Worm (Caenorhabditis elegans) whole organism, L4 larva: Measurements from ENCODE around the gene set-6.
A peak's percentile ranks its signal among the peaks of the same experiment; 100 is the strongest.

ENCODE experiments used
- F10B5.3 ChIP-seq: sonication (generic microtip); optimal IDR thresholded peaks from 2 replicates; lab custom pipeline; 2016; ENCODE audit warnings: mild to moderate bottlenecking, missing genetic modification characterization, missing compliant biosample characterization
- F44E2.7 ChIP-seq: fragments of 200-800 bp; sonication (Bioruptor generic); IDR thresholded peaks from 2 replicates; pipeline ENCODE4 v2.1.2; 2022; ENCODE audit warnings: missing genetic modification characterization, missing compliant biosample characterization
- T20F7.1 ChIP-seq: fragments of 200-800 bp; sonication (Bioruptor generic); optimal IDR thresholded peaks from 2 replicates; lab custom pipeline; 2018; ENCODE audit warnings: mild to moderate bottlenecking, missing genetic modification characterization, missing compliant biosample characterization
- Y105C5A.15 ChIP-seq: fragments of 200-800 bp; sonication (Bioruptor generic); IDR thresholded peaks from 2 replicates; pipeline ENCODE4 v1.3.6; 2022; ENCODE audit warnings: missing genetic modification characterization, missing compliant biosample characterization
- ZK546.5 ChIP-seq, 2 experiments: sonication (generic microtip); optimal IDR thresholded peaks; 2 replicates each; lab custom pipeline; 2017; ENCODE audit warnings: missing biosample characterization in 2 of 2, missing genetic modification characterization in 2 of 2
- arid-1 ChIP-seq: fragments of 200-800 bp; sonication (Bioruptor generic); conservative IDR thresholded peaks from 2 replicates; pipeline ENCODE4 v1.3.6; 2022; ENCODE audit warnings: missing genetic modification reagents, missing genetic modification characterization, missing compliant biosample characterization
- attf-4 ChIP-seq: sonication (generic microtip); optimal IDR thresholded peaks from 3 replicates; lab custom pipeline; 2017; ENCODE audit warnings: missing biosample characterization, missing genetic modification characterization
- ceh-20 ChIP-seq: fragments of 200-800 bp; sonication (Bioruptor generic); IDR thresholded peaks from 2 replicates; pipeline ENCODE4 v1.3.6; 2022; ENCODE audit warnings: missing genetic modification reagents, missing genetic modification characterization, missing compliant biosample characterization
- ceh-32 ChIP-seq: sonication (generic microtip); optimal IDR thresholded peaks from 2 replicates; lab custom pipeline; 2016; ENCODE audit warnings: mild to moderate bottlenecking, missing genetic modification characterization, missing compliant biosample characterization; ENCODE audit not compliant: poor library complexity
- ceh-44 ChIP-seq: fragments of 200-800 bp; sonication (Bioruptor generic); IDR thresholded peaks from 2 replicates; pipeline ENCODE4 v1.3.6; 2022; ENCODE audit warnings: missing genetic modification reagents, missing genetic modification characterization, missing compliant biosample characterization
- ceh-62 ChIP-seq: sonication (generic microtip); optimal IDR thresholded peaks from 2 replicates; lab custom pipeline; 2017; ENCODE audit warnings: missing biosample characterization, missing genetic modification characterization
- ceh-82 ChIP-seq: sonication (generic microtip); optimal IDR thresholded peaks from 2 replicates; lab custom pipeline; 2017; ENCODE audit warnings: missing biosample characterization, missing genetic modification characterization
- ces-1 ChIP-seq: fragments of 150-350 bp; sonication (generic microtip); optimal IDR thresholded peaks from 4 replicates; lab custom pipeline; 2014; ENCODE audit warnings: missing biosample characterization, missing genetic modification reagents, missing genetic modification characterization
- cey-2 ChIP-seq: sonication (generic microtip); optimal IDR thresholded peaks from 3 replicates; lab custom pipeline; 2017; ENCODE audit warnings: missing genetic modification characterization, mild to moderate bottlenecking, missing compliant biosample characterization, antibody characterized with exemption, borderline replicate concordance; ENCODE audit not compliant: insufficient read depth
- ctbp-1 ChIP-seq: fragments of 200-800 bp; sonication (Bioruptor generic); IDR thresholded peaks from 2 replicates; pipeline ENCODE4 v1.3.6; 2022; ENCODE audit warnings: missing genetic modification reagents, missing genetic modification characterization, missing compliant biosample characterization
- daf-12 ChIP-seq: fragments of 150-350 bp; optimal IDR thresholded peaks from 2 replicates; lab custom pipeline; 2014; ENCODE audit warnings: missing biosample characterization, missing genetic modification reagents, missing genetic modification characterization
- daf-19 ChIP-seq: fragments of 200-800 bp; sonication (Bioruptor generic); conservative IDR thresholded peaks from 2 replicates; pipeline ENCODE4 v1.3.6; 2022; ENCODE audit warnings: missing genetic modification characterization, missing compliant biosample characterization
- daf-8 ChIP-seq: fragments of 200-800 bp; sonication (Bioruptor generic); IDR thresholded peaks from 2 replicates; pipeline ENCODE4 v1.3.6; 2022; ENCODE audit warnings: missing genetic modification characterization, missing compliant biosample characterization
- dpl-1 ChIP-seq: fragments of 150-350 bp; optimal IDR thresholded peaks from 2 replicates; lab custom pipeline; 2014; ENCODE audit warnings: missing biosample characterization, missing genetic modification reagents, missing genetic modification characterization
- dve-1 ChIP-seq: sonication (generic microtip); optimal IDR thresholded peaks from 2 replicates; lab custom pipeline; 2017; ENCODE audit warnings: antibody characterized with exemption, mild to moderate bottlenecking, missing genetic modification characterization, missing compliant biosample characterization; ENCODE audit not compliant: insufficient read depth
- egl-27 ChIP-seq: sonication (generic microtip); optimal IDR thresholded peaks from 3 replicates; lab custom pipeline; 2017; ENCODE audit warnings: missing biosample characterization, missing genetic modification reagents, missing genetic modification characterization
- hif-1 ChIP-seq, 2 experiments: sonication (generic microtip); optimal IDR thresholded peaks; 2 replicates each; lab custom pipeline; 2016 to 2017; ENCODE audit warnings: missing compliant biosample characterization in 2 of 2, missing genetic modification characterization in 2 of 2, missing genetic modification reagents in 2 of 2, missing genotype in 2 of 2, mild to moderate bottlenecking in 1 of 2
- hlh-11 ChIP-seq: fragments of 200-800 bp; sonication (Bioruptor generic); optimal IDR thresholded peaks from 2 replicates; lab custom pipeline; 2018; ENCODE audit warnings: mild to moderate bottlenecking, missing genetic modification characterization, missing compliant biosample characterization
- hlh-30 ChIP-seq: sonication (generic microtip); optimal IDR thresholded peaks from 2 replicates; lab custom pipeline; 2017; ENCODE audit warnings: antibody characterized with exemption, mild to moderate bottlenecking, missing genetic modification characterization, missing compliant biosample characterization; ENCODE audit not compliant: insufficient read depth
- hmg-1.1 ChIP-seq: fragments of 200-800 bp; sonication (Bioruptor generic); IDR thresholded peaks from 2 replicates; pipeline ENCODE4 v1.3.6; 2022; ENCODE audit warnings: missing genetic modification reagents, missing genetic modification characterization, missing compliant biosample characterization
- lin-1 ChIP-seq: fragments of 200-800 bp; sonication (Bioruptor generic); IDR thresholded peaks from 2 replicates; pipeline ENCODE4 v1.3.6; 2022; ENCODE audit warnings: missing genetic modification reagents, missing genetic modification characterization, missing compliant biosample characterization
- lin-13 ChIP-seq: fragments of 150-350 bp; optimal IDR thresholded peaks from 2 replicates; lab custom pipeline; 2014; ENCODE audit warnings: missing biosample characterization, missing genetic modification reagents, missing genetic modification characterization
- lir-3 ChIP-seq: sonication (generic microtip); optimal IDR thresholded peaks from 2 replicates; lab custom pipeline; 2016; ENCODE audit warnings: mild to moderate bottlenecking, missing genetic modification characterization, missing compliant biosample characterization
- lsy-2 ChIP-seq, 2 experiments: fragments of 150-350 bp in 1 of 2; sonication (generic microtip) in 1 of 2; optimal IDR thresholded peaks; 2 replicates each; lab custom pipeline; 2014 to 2017; ENCODE audit warnings: missing biosample characterization in 2 of 2, missing genetic modification characterization in 2 of 2
- madf-5 ChIP-seq, 2 experiments: fragments of 200-800 bp; sonication (Bioruptor generic); IDR thresholded peaks; 2 replicates each; pipeline ENCODE4 v1.3.6; 2022; ENCODE audit warnings: missing compliant biosample characterization in 2 of 2, missing genetic modification characterization in 2 of 2
- mxl-3 ChIP-seq: fragments of 200-800 bp; sonication (Bioruptor generic); optimal IDR thresholded peaks from 2 replicates; lab custom pipeline; 2018; ENCODE audit warnings: mild to moderate bottlenecking, missing genetic modification characterization, missing compliant biosample characterization
- nhr-10 ChIP-seq: fragments of 150-350 bp; optimal IDR thresholded peaks from 2 replicates; lab custom pipeline; 2014; ENCODE audit warnings: missing biosample characterization, missing genetic modification characterization
- nhr-11 ChIP-seq: fragments of 150-350 bp; optimal IDR thresholded peaks from 2 replicates; lab custom pipeline; 2014; ENCODE audit warnings: missing biosample characterization, missing genetic modification characterization
- nhr-237 ChIP-seq: sonication (generic microtip); optimal IDR thresholded peaks from 2 replicates; lab custom pipeline; 2017; ENCODE audit warnings: missing biosample characterization, missing genetic modification characterization
- nhr-25 ChIP-seq: sonication (generic microtip); optimal IDR thresholded peaks from 2 replicates; lab custom pipeline; 2017; ENCODE audit warnings: missing genetic modification characterization, mild to moderate bottlenecking, missing compliant biosample characterization, antibody characterized with exemption, moderate library complexity, borderline replicate concordance; ENCODE audit not compliant: insufficient read depth
- nhr-41 ChIP-seq: fragments of 200-800 bp; sonication (Bioruptor generic); IDR thresholded peaks from 2 replicates; pipeline ENCODE4 v1.3.6; 2022; ENCODE audit warnings: missing genetic modification reagents, missing genetic modification characterization, missing compliant biosample characterization
- nhr-6 ChIP-seq: fragments of 150-350 bp; optimal IDR thresholded peaks from 2 replicates; lab custom pipeline; 2014; ENCODE audit warnings: missing biosample characterization, missing genetic modification characterization
- nhr-77 ChIP-seq: fragments of 150-350 bp; optimal IDR thresholded peaks from 2 replicates; lab custom pipeline; 2014; ENCODE audit warnings: missing biosample characterization, missing genetic modification characterization
- pqm-1 ChIP-seq: sonication (generic microtip); optimal IDR thresholded peaks from 2 replicates; lab custom pipeline; 2017; ENCODE audit warnings: missing biosample characterization, missing genetic modification characterization
- rbr-2 ChIP-seq: sonication (generic microtip); optimal IDR thresholded peaks from 2 replicates; lab custom pipeline; 2016; ENCODE audit warnings: missing genotype, missing genetic modification characterization, missing compliant biosample characterization
- set-16 ChIP-seq: fragments of 200-800 bp; sonication (Bioruptor generic); IDR thresholded peaks from 2 replicates; pipeline ENCODE4 v1.3.6; 2022; ENCODE audit warnings: missing genetic modification reagents, missing genetic modification characterization, missing compliant biosample characterization
- snpc-4 ChIP-seq: fragments of 150-350 bp; optimal IDR thresholded peaks from 2 replicates; lab custom pipeline; 2014; ENCODE audit warnings: missing biosample characterization, missing genetic modification characterization
- spr-1 ChIP-seq: sonication (generic microtip); optimal IDR thresholded peaks from 2 replicates; lab custom pipeline; 2016; ENCODE audit warnings: mild to moderate bottlenecking, missing genetic modification characterization, missing compliant biosample characterization
- spr-3 ChIP-seq: fragments of 200-800 bp; sonication (Bioruptor generic); optimal IDR thresholded peaks from 2 replicates; lab custom pipeline; 2018; ENCODE audit warnings: mild to moderate bottlenecking, missing genetic modification characterization, missing compliant biosample characterization
- unc-130 ChIP-seq: sonication (generic microtip); optimal IDR thresholded peaks from 2 replicates; lab custom pipeline; 2016; ENCODE audit warnings: missing genetic modification reagents, missing genetic modification characterization, missing compliant biosample characterization
- unc-39 ChIP-seq: sonication (generic microtip); optimal IDR thresholded peaks from 2 replicates; lab custom pipeline; 2017; ENCODE audit warnings: missing biosample characterization, missing genetic modification characterization
- unc-62 ChIP-seq, 3 experiments: fragments of 150-350 bp in 1 of 3; sonication (generic microtip); optimal IDR thresholded peaks in 2 of 3; peaks in 1 of 3; 1 replicate in 1 of 3; 2 replicates in 2 of 3; lab custom pipeline; 2014 to 2017; ENCODE audit warnings: missing biosample characterization in 3 of 3, missing genetic modification characterization in 3 of 3, missing genetic modification reagents in 3 of 3, missing genotype in 1 of 3
- zfp-2 ChIP-seq: sonication (generic microtip); optimal IDR thresholded peaks from 2 replicates; lab custom pipeline; 2016; ENCODE audit warnings: mild to moderate bottlenecking, missing genetic modification characterization, missing compliant biosample characterization
- zip-11 ChIP-seq: fragments of 200-800 bp; sonication (Bioruptor generic); IDR thresholded peaks from 2 replicates; pipeline ENCODE4 v1.3.6; 2022; ENCODE audit warnings: missing genetic modification characterization, missing compliant biosample characterization

The set-6 gene

DNA sequence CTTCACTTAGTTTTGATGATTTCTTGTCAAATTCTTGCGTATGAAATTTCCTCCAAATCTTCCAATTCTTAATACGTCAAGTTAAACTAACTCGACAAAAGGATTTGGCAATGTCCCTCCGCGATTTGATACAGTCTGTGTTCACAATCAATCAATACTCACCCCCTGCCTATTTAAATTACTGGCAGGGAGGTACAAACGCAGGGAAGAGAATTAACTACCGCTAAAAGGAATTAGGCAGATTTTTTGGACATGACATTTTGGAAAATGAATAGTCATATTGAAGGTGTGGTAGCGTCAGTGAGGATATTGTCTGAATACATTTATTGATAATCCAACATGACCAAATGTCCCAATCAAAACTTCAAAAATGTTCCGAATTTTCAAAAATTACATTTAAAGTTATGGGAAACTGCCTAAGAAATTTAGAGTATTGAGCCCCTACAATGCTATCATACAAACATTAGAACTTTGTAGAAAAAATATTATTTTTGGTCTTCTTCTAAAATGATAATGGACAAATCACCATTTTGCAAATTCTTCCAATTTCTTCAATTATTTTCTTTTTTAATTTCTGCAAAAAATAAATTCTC is 37.0 kb downstream of the set-6 start (continued):
- TF ChIP-seq daf-12 (tag; lab: Kevin White, UChicago) (no peak), zip-11 (no peak), ces-1 (GFP tag; lab: Kevin White, UChicago) (peak; percentile 95), arid-1 (GFP tag; lab: Robert Waterston, UW) (peak; percentile 66), hmg-1.1 (peak; percentile 99), ceh-62 (tag; lab: Kevin White, UChicago) (no peak), lin-13 (GFP tag; lab: Kevin White, UChicago) (peak; percentile 98), ctbp-1 (GFP tag; lab: Robert Waterston, UW) (peak; percentile 98), ceh-20 (peak; percentile 95), egl-27 (tag; lab: Kevin White, UChicago) (peak; percentile 52), nhr-237 (peak; percentile 90), dve-1 (tag; lab: Kevin White, UChicago) (peak; percentile 100), F44E2.7 (GFP tag; lab: Robert Waterston, UW) (0 out of 2 replicates have a peak, but pooled peaks have one; percentile 23), ceh-82 (tag; lab: Kevin White, UChicago) (peak; percentile 66), dpl-1 (GFP tag; lab: Kevin White, UChicago) (peak; percentile 76), F10B5.3 (tag; lab: Kevin White, UChicago) (peak; percentile 96), unc-130 (GFP tag; lab: Kevin White, UChicago) (peak; percentile 42), pqm-1 (tag; lab: Kevin White, UChicago) (peak; percentile 68), daf-8 (no peak), zfp-2 (peak; percentile 88), ZK546.5 (tag; optimal IDR thresholded peaks at IDR 0.05; lab: Kevin White, UChicago) (peak; percentile 31 to 75), rbr-2 (tag; lab: Kevin White, UChicago) (peak; percentile 99), Y105C5A.15 (peak; percentile 75), hlh-11 (tag; lab: Kevin White, UChicago) (peak; percentile 97), cey-2 (tag; lab: Kevin White, UChicago) (peak; percentile 55), spr-1 (peak; percentile 97), lin-1 (peak; percentile 95), nhr-10 (tag; lab: Kevin White, UChicago) (peak; percentile 99), ceh-32 (tag; lab: Kevin White, UChicago) (peak; percentile 88), hlh-30 (peak; percentile 94), snpc-4 (tag; lab: Kevin White, UChicago) (peak; percentile 53), hif-1 (tag; optimal IDR thresholded peaks at IDR 0.05; lab: Kevin White, UChicago) (peak; percentile 82 to 92), unc-39 (peak; percentile 92), lsy-2 (tag; optimal IDR thresholded peaks at IDR 0.05; lab: Kevin White, UChicago) (peak; percentile 96 to 97), nhr-77 (tag; lab: Kevin White, UChicago) (peak; percentile 100), set-16 (GFP tag; lab: Robert Waterston, UW) (no peak), lir-3 (tag; lab: Kevin White, UChicago) (peak; percentile 90), madf-5 (GFP tag; IDR thresholded peaks at IDR 0.05; lab: Robert Waterston, UW) (peak; percentile 53 to 92; a peak in 3 of 4 replicates), nhr-6 (tag; lab: Kevin White, UChicago) (peak; percentile 98), nhr-41 (GFP tag; lab: Robert Waterston, UW) (peak; percentile 68), nhr-11 (tag; lab: Kevin White, UChicago) (peak; percentile 99), mxl-3 (GFP tag; lab: Kevin White, UChicago) (peak; percentile 92), daf-19 (peak; percentile 96), spr-3 (peak; percentile 98), nhr-25 (peak; percentile 97), unc-62 (GFP tag; optimal IDR thresholded peaks at IDR 0.05 in 1 of 2; lab: Kevin White, UChicago) (peak; percentile 91 to 100), unc-62 (tag; optimal IDR thresholded peaks at IDR 0.05; lab: Kevin White, UChicago) (peak; percentile 93), attf-4 (peak; percentile 74), ceh-44 (GFP tag; lab: Robert Waterston, UW) (no peak), T20F7.1 (peak; percentile 91)
